Worm (Caenorhabditis elegans) whole organism, young adult: Measurements from ENCODE around the gene egl-26.

ENCODE experiments used
- B0035.1 ChIP-seq: sonication (generic microtip); optimal IDR thresholded peaks from 2 replicates; lab custom pipeline; 2016; ENCODE audit warnings: missing genetic modification characterization, mild to moderate bottlenecking, missing compliant biosample characterization, missing genotype, missing genetic modification reagents
- D2030.7 ChIP-seq: fragments of 200-800 bp; sonication (Bioruptor generic); IDR thresholded peaks from 2 replicates; pipeline ENCODE4 v1.3.6; 2022; ENCODE audit warnings: missing genetic modification reagents, missing genetic modification characterization, missing compliant biosample characterization
- F23B12.7 ChIP-seq: sonication (generic microtip); optimal IDR thresholded peaks from 2 replicates; lab custom pipeline; 2017; ENCODE audit warnings: missing genetic modification characterization, mild to moderate bottlenecking, missing compliant biosample characterization, antibody characterized with exemption, moderate library complexity; ENCODE audit not compliant: insufficient read depth
- F33H1.4 ChIP-seq: fragments of 200-800 bp; sonication (Bioruptor generic); IDR thresholded peaks from 2 replicates; pipeline ENCODE4 v1.3.6; 2022; ENCODE audit warnings: missing genetic modification reagents, missing genetic modification characterization, missing compliant biosample characterization
- F57A8.1 ChIP-seq: fragments of 200-800 bp; sonication (Bioruptor generic); optimal IDR thresholded peaks from 2 replicates; lab custom pipeline; 2018; ENCODE audit warnings: mild to moderate bottlenecking, missing genetic modification characterization, moderate library complexity, missing compliant biosample characterization
- akir-1 ChIP-seq: fragments of 200-800 bp; sonication (Bioruptor generic); optimal IDR thresholded peaks from 2 replicates; lab custom pipeline; 2018; ENCODE audit warnings: mild to moderate bottlenecking, missing genetic modification characterization, moderate library complexity, missing compliant biosample characterization
- aptf-3 ChIP-seq: fragments of 200-800 bp; sonication (Bioruptor generic); IDR thresholded peaks from 2 replicates; pipeline ENCODE4 v1.3.6; 2022; ENCODE audit warnings: missing genetic modification characterization, missing compliant biosample characterization
- attf-5 ChIP-seq: fragments of 200-800 bp; sonication (Bioruptor generic); optimal IDR thresholded peaks from 2 replicates; lab custom pipeline; 2018; ENCODE audit warnings: mild to moderate bottlenecking, missing genetic modification characterization, missing compliant biosample characterization
- ceh-58 ChIP-seq: fragments of 200-800 bp; sonication (Bioruptor generic); IDR thresholded peaks from 2 replicates; pipeline ENCODE4 v1.3.6; 2022; ENCODE audit warnings: missing genetic modification characterization, missing compliant biosample characterization
- ceh-79 ChIP-seq: sonication (generic microtip); optimal IDR thresholded peaks from 2 replicates; lab custom pipeline; 2017; ENCODE audit warnings: mild to moderate bottlenecking, missing genetic modification characterization, missing compliant biosample characterization
- ceh-91 ChIP-seq: fragments of 200-800 bp; sonication (Bioruptor generic); IDR thresholded peaks from 2 replicates; pipeline ENCODE4 v1.3.6; 2022; ENCODE audit warnings: missing genetic modification reagents, missing genetic modification characterization, missing compliant biosample characterization
- dox-1 ChIP-seq: fragments of 200-800 bp; sonication (Bioruptor generic); IDR thresholded peaks from 2 replicates; pipeline ENCODE4 v1.3.6; 2022; ENCODE audit warnings: missing genetic modification reagents, missing genetic modification characterization, missing compliant biosample characterization
- egl-44 ChIP-seq: fragments of 200-800 bp; sonication (Bioruptor generic); IDR thresholded peaks from 2 replicates; pipeline ENCODE4 v1.3.6; 2022; ENCODE audit warnings: missing genetic modification reagents, missing genetic modification characterization, missing compliant biosample characterization
- fkh-3 ChIP-seq: sonication (generic microtip); optimal IDR thresholded peaks from 2 replicates; lab custom pipeline; 2016; ENCODE audit warnings: mild to moderate bottlenecking, missing genetic modification characterization, missing compliant biosample characterization
- hmg-1.2 ChIP-seq: fragments of 200-800 bp; sonication (Bioruptor generic); IDR thresholded peaks from 2 replicates; pipeline ENCODE4 v1.3.6; 2022; ENCODE audit warnings: missing genetic modification reagents, missing genetic modification characterization, missing compliant biosample characterization
- hrde-1 ChIP-seq: sonication (generic microtip); optimal IDR thresholded peaks from 2 replicates; lab custom pipeline; 2016; ENCODE audit warnings: missing genetic modification characterization, mild to moderate bottlenecking, missing compliant biosample characterization, moderate library complexity, missing genotype, missing genetic modification reagents, borderline replicate concordance
- mcd-1 ChIP-seq: fragments of 200-800 bp; sonication (Bioruptor generic); IDR thresholded peaks from 2 replicates; pipeline ENCODE4 v1.3.6; 2022; ENCODE audit warnings: missing genetic modification reagents, missing genetic modification characterization, missing compliant biosample characterization
- mel-28 ChIP-seq: sonication (generic microtip); optimal IDR thresholded peaks from 2 replicates; lab custom pipeline; 2016; ENCODE audit warnings: borderline replicate concordance, mild to moderate bottlenecking, missing genetic modification characterization, missing compliant biosample characterization
- mxl-1 ChIP-seq: sonication (generic microtip); optimal IDR thresholded peaks from 2 replicates; lab custom pipeline; 2016; ENCODE audit warnings: missing genetic modification characterization, missing compliant biosample characterization
- nhr-80 ChIP-seq: sonication (generic microtip); optimal IDR thresholded peaks from 2 replicates; lab custom pipeline; 2016; ENCODE audit warnings: missing genetic modification characterization, missing compliant biosample characterization
- rcor-1 ChIP-seq: fragments of 200-800 bp; sonication (Bioruptor generic); IDR thresholded peaks from 2 replicates; pipeline ENCODE4 v1.3.6; 2022; ENCODE audit warnings: missing genetic modification reagents, missing genetic modification characterization, missing compliant biosample characterization
- rec-8 ChIP-seq, 2 experiments: sonication (generic microtip); optimal IDR thresholded peaks; 2 replicates each; lab custom pipeline; 2016; ENCODE audit warnings: mild to moderate bottlenecking in 2 of 2, missing genetic modification characterization in 2 of 2, missing genetic modification reagents in 2 of 2, missing genotype in 2 of 2, missing biosample characterization in 1 of 2, missing compliant biosample characterization in 1 of 2, moderate library complexity in 1 of 2
- repo-1 ChIP-seq: sonication (generic microtip); optimal IDR thresholded peaks from 2 replicates; lab custom pipeline; 2017; ENCODE audit warnings: mild to moderate bottlenecking, missing genetic modification characterization, missing compliant biosample characterization
- snpc-1.3 ChIP-seq: sonication (generic microtip); optimal IDR thresholded peaks from 2 replicates; lab custom pipeline; 2017; ENCODE audit warnings: missing genetic modification characterization, mild to moderate bottlenecking, missing compliant biosample characterization, antibody characterized with exemption, moderate library complexity, missing genotype, missing genetic modification reagents; ENCODE audit not compliant: insufficient read depth
- somi-1 ChIP-seq: fragments of 200-800 bp; sonication (Bioruptor generic); optimal IDR thresholded peaks from 2 replicates; lab custom pipeline; 2018; ENCODE audit warnings: mild to moderate bottlenecking, missing genetic modification characterization, missing compliant biosample characterization
- unc-130 ChIP-seq: sonication (generic microtip); optimal IDR thresholded peaks from 2 replicates; lab custom pipeline; 2016; ENCODE audit warnings: missing genetic modification reagents, missing genetic modification characterization, missing compliant biosample characterization
- zim-3 ChIP-seq: sonication (generic microtip); optimal IDR thresholded peaks from 2 replicates; lab custom pipeline; 2017; ENCODE audit warnings: mild to moderate bottlenecking, missing genetic modification characterization, moderate library complexity, missing compliant biosample characterization
- ztf-22 ChIP-seq: fragments of 200-800 bp; sonication (Bioruptor generic); optimal IDR thresholded peaks from 2 replicates; lab custom pipeline; 2018; ENCODE audit warnings: mild to moderate bottlenecking, missing genetic modification characterization, moderate library complexity, missing compliant biosample characterization
- ztf-25 ChIP-seq: fragments of 200-800 bp; sonication (Bioruptor generic); IDR thresholded peaks from 2 replicates; pipeline ENCODE4 v1.3.6; 2022; ENCODE audit warnings: missing genetic modification reagents, missing genetic modification characterization, missing compliant biosample characterization
- ztf-26 ChIP-seq: sonication (generic microtip); optimal IDR thresholded peaks from 2 replicates; lab custom pipeline; 2017; ENCODE audit warnings: missing genetic modification characterization, missing compliant biosample characterization
- ztf-3 ChIP-seq: fragments of 200-800 bp; sonication (Bioruptor generic); optimal IDR thresholded peaks from 2 replicates; lab custom pipeline; 2018; ENCODE audit warnings: mild to moderate bottlenecking, missing genetic modification characterization, missing compliant biosample characterization

egl-26 gene

ce11 chrII:73892-74291 lies 4.4 kb downstream of the egl-26 start:
- no peak for TF ChIP-seq mel-28 (tag; lab: Kevin White, UChicago)
- TF ChIP-seq repo-1 (tag; lab: Kevin White, UChicago): no peak
- TF ChIP-seq ztf-26 (tag; lab: Kevin White, UChicago): no peak
- no peak for TF ChIP-seq zim-3
- no peak for TF ChIP-seq aptf-3
- no peak for TF ChIP-seq mcd-1 (GFP tag; lab: Robert Waterston, UW)
- no peak for TF ChIP-seq F57A8.1 (GFP tag; lab: Kevin White, UChicago)
- no peak for TF ChIP-seq egl-44 (GFP tag; lab: Robert Waterston, UW)
- no peak for TF ChIP-seq ztf-25 (GFP tag; lab: Robert Waterston, UW)
- TF ChIP-seq attf-5 (GFP tag; lab: Kevin White, UChicago): no peak
- no peak for TF ChIP-seq ceh-91 (GFP tag; lab: Robert Waterston, UW)
- TF ChIP-seq F33H1.4 (GFP tag; lab: Robert Waterston, UW): no peak
- no peak for TF ChIP-seq unc-130 (GFP tag; lab: Kevin White, UChicago)
- TF ChIP-seq ztf-22: no peak
- TF ChIP-seq, all 124 proteins: peak for 0

DNA sequence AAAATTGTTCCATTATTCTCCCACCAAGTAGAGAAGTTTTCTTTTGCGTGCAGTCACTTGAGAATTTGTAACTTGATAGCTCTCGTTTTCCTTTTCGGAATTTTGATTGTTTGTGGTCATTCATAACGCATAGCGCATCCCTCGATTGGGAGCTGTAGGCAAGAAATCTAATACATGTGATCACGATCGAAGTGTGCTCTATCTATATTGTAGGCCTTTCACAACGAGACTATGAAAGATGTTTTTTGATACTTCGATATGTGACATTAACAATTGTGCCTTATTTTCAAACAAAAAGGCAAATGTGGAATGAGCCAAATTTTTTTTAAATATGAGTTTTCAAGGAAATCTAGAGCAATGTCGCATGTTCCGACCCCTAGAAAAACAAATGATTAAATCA lies 6.4 kb downstream of the egl-26 start:
- TF ChIP-seq rcor-1 (GFP tag; lab: Robert Waterston, UW) (no peak), ceh-58 (GFP tag; lab: Robert Waterston, UW) (no peak), hmg-1.2 (GFP tag; lab: Robert Waterston, UW) (no peak), fkh-3 (tag; lab: Kevin White, UChicago) (no peak), somi-1 (GFP tag; lab: Kevin White, UChicago) (no peak)

DNA sequence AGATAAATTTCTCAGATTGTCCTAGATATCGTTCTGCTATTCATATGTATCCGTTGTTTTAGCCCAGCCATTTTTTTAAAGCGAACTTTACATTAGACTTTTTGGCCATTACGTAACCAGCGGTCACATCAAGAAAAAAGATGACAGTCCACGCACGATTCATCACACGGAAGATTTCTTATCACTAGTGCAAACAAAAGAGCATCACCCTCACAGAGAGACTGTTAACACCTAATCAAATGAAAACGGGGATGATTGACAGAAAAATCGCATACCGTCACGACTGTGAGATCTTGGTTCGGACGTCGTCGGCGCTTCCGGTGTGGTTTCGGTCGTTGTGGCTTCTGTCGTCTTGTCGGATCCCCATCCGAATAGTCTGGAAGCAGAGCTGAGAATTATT lies 7.2 kb downstream of the egl-26 start:
- TF ChIP-seq D2030.7 (no peak), nhr-80 (peak; percentile 82), dox-1 (0 out of 2 replicates have a peak, but pooled peaks have one; percentile 22)

ce11 chrII:79166-79565 lies 9.7 kb downstream of the egl-26 start, which contains the start of gene C23H3.9:
C23H3.9 (minus strand) TSS chrII:79266.
- TF ChIP-seq akir-1 (GFP tag; lab: Kevin White, UChicago) (no peak), B0035.1 (tag; lab: Kevin White, UChicago) (no peak), rec-8 (tag; optimal IDR thresholded peaks at IDR 0.05; lab: Kevin White, UChicago) (no peak), F23B12.7 (tag; lab: Kevin White, UChicago) (no peak), snpc-1.3 (tag; lab: Kevin White, UChicago) (no peak), ztf-25 (GFP tag; lab: Robert Waterston, UW) (no peak)

DNA sequence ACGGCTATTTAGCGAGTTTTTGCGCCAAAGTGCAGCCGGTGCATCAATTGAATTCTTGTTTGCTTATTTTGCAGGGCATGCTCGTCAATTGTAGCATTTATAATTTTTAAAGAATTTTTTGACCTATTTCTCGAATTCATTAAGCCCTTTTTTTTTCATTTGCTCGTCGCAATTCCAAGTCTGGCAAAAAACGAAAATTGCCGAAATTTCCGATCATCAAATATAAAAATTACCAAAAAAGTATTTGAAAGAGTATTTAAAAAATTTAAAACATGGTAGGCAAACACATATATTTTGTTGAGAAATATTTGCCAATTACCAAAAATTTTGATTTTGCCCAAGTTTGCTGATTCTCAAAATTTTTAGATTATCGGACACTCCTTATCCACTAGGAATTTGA lies 14.7 kb downstream of the egl-26 start, which contains the start of gene C50D2.6:
Gene C50D2.6, plus strand, starts transcription at position 301 of the 400 bp plus-strand sequence.
- TF ChIP-seq mxl-1 (tag; lab: Kevin White, UChicago): no peak
- TF ChIP-seq ztf-3 (GFP tag; lab: Kevin White, UChicago): no peak
- TF ChIP-seq ceh-79 (tag; lab: Kevin White, UChicago): no peak
- TF ChIP-seq mel-28 (tag; lab: Kevin White, UChicago): no peak
- TF ChIP-seq hrde-1 (tag; lab: Kevin White, UChicago): no peak
- TF ChIP-seq, all 124 proteins: peak for 0
